Worm (Caenorhabditis elegans) whole organism, L2 larva: ENCODE measurements around the gene W06H8.6.

ENCODE experiments used
- lsy-2 ChIP-seq, 2 experiments: fragments of 150-350 bp in 1 of 2; sonication (generic microtip) in 1 of 2; optimal IDR thresholded peaks; 2 replicates each; lab custom pipeline; 2014 to 2017; ENCODE audit warnings: missing biosample characterization in 2 of 2, missing genetic modification characterization in 2 of 2
- unc-62 ChIP-seq: fragments of 150-350 bp; optimal IDR thresholded peaks from 2 replicates; lab custom pipeline; 2014; ENCODE audit warnings: missing biosample characterization, missing genetic modification reagents, missing genetic modification characterization
- zag-1 ChIP-seq: fragments of 150-350 bp; optimal IDR thresholded peaks from 2 replicates; lab custom pipeline; 2014; ENCODE audit warnings: missing biosample characterization, missing genetic modification characterization

ce11 chrV:6212566-6212965 is 14.2 kb downstream of the W06H8.6 start:
- TF ChIP-seq lsy-2 (tag; optimal IDR thresholded peaks at IDR 0.05; lab: Kevin White, UChicago), result no peak
- no peak for TF ChIP-seq zag-1 (tag; lab: Kevin White, UChicago)
- no peak for TF ChIP-seq unc-62 (GFP tag; lab: Kevin White, UChicago)
